Fruit fly (Drosophila melanogaster) S2 (cell line): ENCODE measurements around the gene CG3436.

Experiments used
- CG8478 ChIP-seq: fragments of >200 bp; optimal IDR thresholded peaks from 2 replicates; lab custom pipeline; 2018
- CTCF ChIP-seq, 2 experiments: fragments of >200 bp; optimal IDR thresholded peaks; 2 replicates each; lab custom pipeline; 2018

DNA sequence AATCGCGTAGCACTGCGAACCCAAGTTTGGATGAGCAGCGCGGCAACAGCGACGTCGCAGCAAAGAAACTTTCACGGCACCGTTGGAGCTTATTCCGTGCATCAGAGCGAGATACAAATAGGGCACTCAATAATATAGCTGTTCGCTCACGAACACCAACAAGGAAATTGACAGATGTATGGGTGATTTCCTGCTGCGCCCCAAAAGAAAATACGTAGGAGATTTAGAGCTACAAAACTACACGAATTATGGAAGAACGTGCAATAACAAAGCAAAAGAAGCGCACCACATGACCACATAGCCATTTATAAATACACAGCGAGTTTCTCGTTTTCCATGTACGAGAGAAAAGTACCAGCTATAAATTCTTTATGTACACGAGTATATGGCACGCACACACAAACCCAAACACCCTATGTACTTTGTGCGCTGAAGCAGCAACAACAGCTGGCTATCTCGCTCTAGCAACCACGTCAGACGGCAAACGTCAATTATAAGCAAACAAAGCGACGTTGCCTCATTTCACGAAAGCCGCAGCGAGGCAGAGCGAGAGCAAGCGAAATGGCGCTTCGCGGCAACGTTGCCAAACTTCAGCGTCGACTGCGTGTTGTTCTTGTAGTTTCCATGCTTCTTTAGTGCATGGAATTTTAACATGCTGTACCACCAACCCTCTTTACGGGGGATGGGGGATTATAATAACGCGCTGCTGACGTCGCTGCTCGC lies 5.8 kb downstream of the CG3436 start:
- no peak for TF ChIP-seq CG8478 (lab: Kevin White, UChicago)
- TF ChIP-seq CTCF (optimal IDR thresholded peaks at IDR 0.05; lab: Kevin White, UChicago) = no peak
